Fruit fly (Drosophila melanogaster): ENCODE results near the gene CG7420.

Gene CG7420

dm6 chr2L:1462136-1462535 is 40.6 kb downstream of the CG7420 start (continued):
- TF ChIP-seq Gug (GFP tag; IDR thresholded peaks at IDR 0.05) (no peak; the same call in 3 of the 4 replicates), z (GFP tag; IDR thresholded peaks at IDR 0.05) (0 out of 3 replicates have a peak, but pooled peaks have one; percentile 54), CG10321 (GFP tag; IDR thresholded peaks at IDR 0.05) (no peak), Ets65A (GFP tag) (no peak), bigmax (GFP tag; optimal IDR thresholded peaks at IDR 0.05) (no peak), CG12155 (GFP tag; optimal IDR thresholded peaks at IDR 0.05) (no peak), CG3065 (GFP tag; optimal IDR thresholded peaks at IDR 0.05) (no peak), Sry-δ (GFP tag; optimal IDR thresholded peaks at IDR 0.05) (peak; percentile 61), CG2116 (GFP tag; optimal IDR thresholded peaks at IDR 0.05) (peak; percentile 34), crol (GFP tag; IDR thresholded peaks at IDR 0.05) (0 out of 2 replicates have a peak, but pooled peaks have one; percentile 17), CG9437 (GFP tag; optimal IDR thresholded peaks at IDR 0.05) (no peak), corto (GFP tag; optimal IDR thresholded peaks at IDR 0.05) (no peak), CG7839 (tag; optimal IDR thresholded peaks at IDR 0.05) (peak; percentile 19), cato (GFP tag; optimal IDR thresholded peaks at IDR 0.05; ENCODE audit: borderline replicate concordance) (no peak), jing (GFP tag; optimal IDR thresholded peaks at IDR 0.05) (no peak), Dp (GFP tag; optimal IDR thresholded peaks at IDR 0.05) (no peak), Sox100B (GFP tag; optimal IDR thresholded peaks at IDR 0.05) (no peak), CG6813 (GFP tag; optimal IDR thresholded peaks at IDR 0.05) (peak; percentile 11), maf-S (GFP tag; optimal IDR thresholded peaks at IDR 0.05) (no peak), repo (GFP tag; optimal IDR thresholded peaks at IDR 0.05) (no peak), Mad (GFP tag; optimal IDR thresholded peaks at IDR 0.05) (no peak), CTCF (GFP tag; optimal IDR thresholded peaks at IDR 0.05) (no peak), en (GFP tag; optimal IDR thresholded peaks at IDR 0.05) (no peak), lab (GFP tag; optimal IDR thresholded peaks at IDR 0.05) (no peak), zfh1 (GFP tag; IDR thresholded peaks at IDR 0.05) (peak; percentile 86), CG1024 (GFP tag; IDR thresholded peaks at IDR 0.05) (0 out of 2 replicates have a peak, but pooled peaks have one; percentile 15), CG2875 (GFP tag; optimal IDR thresholded peaks at IDR 0.05) (peak; percentile 38), CG8478 (optimal IDR thresholded peaks at IDR 0.05) (no peak), kah (GFP tag; optimal IDR thresholded peaks at IDR 0.05) (no peak), slbo (GFP tag; IDR thresholded peaks at IDR 0.05) (0 out of 2 replicates have a peak, but pooled peaks have one; percentile 5), Atf-2 (GFP tag; optimal IDR thresholded peaks at IDR 0.05) (peak; percentile 48), Kr (GFP tag; optimal IDR thresholded peaks at IDR 0.05) (no peak), Dip3 (GFP tag; optimal IDR thresholded peaks at IDR 0.05) (no peak), phol (tag; optimal IDR thresholded peaks at IDR 0.05) (peak; percentile 48), CG13894 (tag; optimal IDR thresholded peaks at IDR 0.05) (no peak), ro (GFP tag; IDR thresholded peaks at IDR 0.05) (no peak), tup (GFP tag; optimal IDR thresholded peaks at IDR 0.05) (no peak), Myb (GFP tag; optimal IDR thresholded peaks at IDR 0.05) (no peak), Lpt (GFP tag; optimal IDR thresholded peaks at IDR 0.05) (no peak), fd3F (GFP tag; optimal IDR thresholded peaks at IDR 0.05) (no peak), tx (GFP tag; optimal IDR thresholded peaks at IDR 0.05) (no peak), tio (GFP tag; optimal IDR thresholded peaks at IDR 0.05) (peak; percentile 37), ftz-f1 (GFP tag; optimal IDR thresholded peaks at IDR 0.05) (no peak), D19B (GFP tag; optimal IDR thresholded peaks at IDR 0.05) (no peak), bab2 (GFP tag; optimal IDR thresholded peaks at IDR 0.05) (peak; percentile 5), Bgb (GFP tag; IDR thresholded peaks at IDR 0.05; ENCODE audit: partially characterized antibody) (no peak), Hr78 (GFP tag; optimal IDR thresholded peaks at IDR 0.05) (no peak), CG6272 (GFP tag; IDR thresholded peaks at IDR 0.05) (no peak), CG13424 (tag; optimal IDR thresholded peaks at IDR 0.05) (no peak), B-H2 (GFP tag; optimal IDR thresholded peaks at IDR 0.05) (no peak), CG12659 (GFP tag; optimal IDR thresholded peaks at IDR 0.05) (no peak), BEAF-32 (GFP tag; optimal IDR thresholded peaks at IDR 0.05) (peak; percentile 73)

All from whole organism, embryonic.